Worm (Caenorhabditis elegans): Measurements from ENCODE around the gene cyp-44A1.

The cyp-44A1 gene

DNA sequence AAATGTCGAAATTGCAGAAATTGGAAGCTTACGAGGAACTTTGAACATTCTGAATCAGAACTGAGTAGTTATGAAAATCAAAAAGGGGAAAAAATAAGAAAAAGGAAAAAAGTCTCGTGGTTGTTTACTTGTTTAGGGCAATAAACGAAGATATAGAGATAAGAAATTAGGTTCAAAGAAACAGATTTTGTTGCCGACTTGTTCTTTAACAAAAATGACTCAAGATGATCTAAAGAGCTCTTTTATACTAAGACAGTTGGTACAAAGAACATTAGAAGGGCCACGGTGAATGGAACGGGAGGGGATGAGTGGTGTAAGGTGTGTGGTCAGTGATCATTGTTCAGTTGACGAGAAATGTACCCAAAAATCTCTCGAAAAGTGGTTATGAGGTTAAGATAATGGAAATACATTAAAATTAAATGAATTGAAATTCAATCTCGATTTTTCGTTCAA is 43.6 kb downstream of the cyp-44A1 start, which contains the start of gene acdh-2:
acdh-2 (minus strand) TSS at position 51 of the 453 bp plus-strand sequence.
- TF ChIP-seq spr-3 (GFP tag; optimal IDR thresholded peaks at IDR 0.05) = no peak
- TF ChIP-seq lir-3 (tag; optimal IDR thresholded peaks at IDR 0.05) = no peak
- no peak for TF ChIP-seq daf-16 (GFP tag; optimal IDR thresholded peaks at IDR 0.05)
- TF ChIP-seq daf-16 (tag; optimal IDR thresholded peaks at IDR 0.05) = peak; percentile 2
- no peak for TF ChIP-seq lim-7 (GFP tag; IDR thresholded peaks at IDR 0.05)
- no peak for TF ChIP-seq dmd-9 (GFP tag; IDR thresholded peaks at IDR 0.05)
- no peak for TF ChIP-seq ztf-7 (tag; optimal IDR thresholded peaks at IDR 0.05)
- TF ChIP-seq dve-1 (tag; optimal IDR thresholded peaks at IDR 0.05; ENCODE audit: insufficient read depth) = peak; percentile 7

DNA sequence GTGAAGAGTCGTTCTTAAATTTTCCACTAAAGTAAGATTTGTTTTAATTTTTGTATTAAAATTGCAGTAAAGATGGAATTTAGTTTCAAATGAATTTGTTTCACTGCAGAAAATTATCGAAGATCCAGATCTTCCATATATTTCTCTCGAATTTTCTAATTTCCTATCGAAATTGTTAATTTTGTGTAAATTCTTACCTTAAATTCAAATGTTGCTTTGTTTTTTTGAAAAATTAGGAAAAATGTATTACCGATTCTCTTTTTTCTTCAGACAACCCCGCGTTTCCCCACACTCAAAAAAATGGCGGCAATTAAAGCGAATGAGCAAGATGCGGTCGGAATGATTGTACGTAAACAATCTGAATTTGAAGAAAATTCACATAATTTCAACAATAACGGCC is 45.9 kb downstream of the cyp-44A1 start, which contains the start of gene C17C3.6:
C17C3.6 (plus strand) TSS at position 301 of the 400 bp plus-strand sequence.
- TF ChIP-seq mdt-29 (GFP tag; IDR thresholded peaks at IDR 0.05) (no peak), lin-29 (GFP tag; IDR thresholded peaks at IDR 0.05) (no peak), T20F7.1 (GFP tag; optimal IDR thresholded peaks at IDR 0.05) (no peak), nhr-11 (tag; optimal IDR thresholded peaks at IDR 0.05) (no peak), php-3 (GFP tag; IDR thresholded peaks at IDR 0.05) (no peak), sdz-12 (GFP tag; optimal IDR thresholded peaks at IDR 0.05) (no peak), aly-2 (tag; optimal IDR thresholded peaks at IDR 0.05) (no peak), mes-2 (tag; optimal IDR thresholded peaks at IDR 0.05; ENCODE audit: poor library complexity, severe bottlenecking) (no peak), lin-15B (tag; optimal IDR thresholded peaks at IDR 0.05) (no peak), zag-1 (tag; optimal IDR thresholded peaks at IDR 0.05) (no peak), F44E2.7 (GFP tag; IDR thresholded peaks at IDR 0.05) (no peak), hlh-11 (tag; optimal IDR thresholded peaks at IDR 0.05) (no peak), F26F4.8 (GFP tag; conservative IDR thresholded peaks at IDR 0.05) (no peak), ceh-32 (tag; optimal IDR thresholded peaks at IDR 0.05; ENCODE audit: poor library complexity) (no peak), ces-1 (GFP tag; optimal IDR thresholded peaks at IDR 0.05) (no peak), ZK546.5 (tag; optimal IDR thresholded peaks at IDR 0.05) (no peak), lsy-2 (tag; optimal IDR thresholded peaks at IDR 0.05) (no peak), attf-4 (tag; optimal IDR thresholded peaks at IDR 0.05) (no peak), ztf-11 (tag; optimal IDR thresholded peaks at IDR 0.05) (no peak), lin-1 (GFP tag; IDR thresholded peaks at IDR 0.05) (no peak)

DNA sequence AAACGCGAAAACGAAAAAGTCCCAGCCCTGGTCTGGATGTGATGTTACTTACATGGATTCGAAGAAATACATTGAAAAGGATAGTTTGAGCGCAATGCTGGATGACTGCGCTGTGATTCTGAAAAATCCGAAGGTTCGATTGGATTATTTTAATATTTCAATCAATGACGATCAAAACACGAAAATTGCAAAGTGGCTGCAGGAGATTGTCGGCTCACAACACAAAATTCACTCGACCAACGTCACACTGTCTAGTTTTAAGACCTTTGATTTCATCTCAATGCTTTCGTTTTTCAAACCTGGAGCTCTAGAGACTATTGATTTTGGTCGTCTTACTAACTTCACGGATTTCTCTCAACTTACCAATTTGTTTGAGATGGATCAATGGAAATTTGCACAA is 47.7 kb downstream of the cyp-44A1 start, which contains the start of gene C17C3.5:
C17C3.5 (plus strand) TSS at position 301 of the 400 bp plus-strand sequence.
- TF ChIP-seq lim-7 (GFP tag; IDR thresholded peaks at IDR 0.05) (no peak), fos-1 (tag; optimal IDR thresholded peaks at IDR 0.05) (no peak), nhr-77 (tag; optimal IDR thresholded peaks at IDR 0.05) (no peak), ceh-62 (tag; optimal IDR thresholded peaks at IDR 0.05) (no peak), lin-29 (GFP tag; IDR thresholded peaks at IDR 0.05) (no peak), cey-2 (tag; optimal IDR thresholded peaks at IDR 0.05; ENCODE audit: borderline replicate concordance, insufficient read depth) (no peak), sdz-12 (GFP tag; optimal IDR thresholded peaks at IDR 0.05) (no peak), tra-1 (GFP tag; IDR thresholded peaks at IDR 0.05) (no peak), egl-43 (GFP tag; IDR thresholded peaks at IDR 0.05) (no peak), mdt-29 (GFP tag; IDR thresholded peaks at IDR 0.05) (no peak), lin-38 (GFP tag; IDR thresholded peaks at IDR 0.05) (no peak), zip-11 (GFP tag; IDR thresholded peaks at IDR 0.05) (no peak), Y75B8A.6 (GFP tag; IDR thresholded peaks at IDR 0.05) (no peak), ces-1 (GFP tag; optimal IDR thresholded peaks at IDR 0.05) (no peak), R02D3.7 (tag; optimal IDR thresholded peaks at IDR 0.05) (no peak), F26F4.8 (GFP tag; conservative IDR thresholded peaks at IDR 0.05) (no peak), hlh-11 (tag; optimal IDR thresholded peaks at IDR 0.05) (no peak), T26A8.4 (GFP tag; IDR thresholded peaks at IDR 0.05) (no peak), ztf-11 (tag; optimal IDR thresholded peaks at IDR 0.05) (no peak)

Data from whole organism, L4 larva.